Fruit fly (Drosophila melanogaster): Measurements from ENCODE around the gene CG2258.

The CG2258 gene

DNA sequence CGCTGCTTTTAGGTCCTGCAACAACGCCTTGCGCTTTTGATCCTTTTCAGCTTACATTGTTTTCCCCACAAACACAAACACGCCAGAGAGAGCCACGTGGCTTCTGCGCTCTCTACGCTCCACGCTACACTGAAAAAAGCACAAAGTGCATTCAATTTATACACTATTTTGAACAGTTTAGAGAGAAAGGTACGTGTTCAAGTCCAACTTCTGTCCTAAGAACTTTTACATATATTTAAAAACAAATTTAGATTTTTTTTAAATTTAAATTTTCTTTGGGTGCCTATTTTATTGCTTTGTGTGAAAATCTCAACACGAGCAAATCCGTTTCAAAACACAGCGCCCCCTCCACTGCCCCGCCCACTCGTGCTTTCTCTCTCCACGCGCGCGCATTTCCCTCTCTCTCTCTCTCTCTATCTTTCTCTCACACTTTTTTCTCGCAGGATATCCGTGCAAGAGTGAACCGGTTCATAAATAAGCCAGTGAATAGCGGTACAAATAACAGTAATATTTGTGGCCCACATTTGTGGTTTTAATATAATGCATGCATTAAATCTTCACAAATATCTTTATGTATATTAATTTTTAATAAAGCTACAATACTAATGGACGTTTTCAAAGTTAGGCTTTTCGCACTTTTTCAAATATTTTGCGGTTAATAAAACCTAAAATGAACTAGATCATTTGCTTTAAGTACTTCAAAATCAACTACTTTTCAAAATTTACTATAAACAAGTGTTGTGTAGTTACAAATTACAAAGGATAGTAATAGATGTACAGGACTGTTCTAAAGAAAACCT, 1.7 kb downstream of the CG2258 start (continued):
- no peak for TF ChIP-seq eve (GFP tag; optimal IDR thresholded peaks at IDR 0.05)
- TF ChIP-seq CTCF (GFP tag; optimal IDR thresholded peaks at IDR 0.05), result peak; percentile 31
- peak; percentile 76 for TF ChIP-seq Hsf (GFP tag; optimal IDR thresholded peaks at IDR 0.05)
- peak; percentile 85 for TF ChIP-seq CG8924 (tag; optimal IDR thresholded peaks at IDR 0.05)
- peak; percentile 74 for TF ChIP-seq CG6683 (GFP tag; optimal IDR thresholded peaks at IDR 0.05)
- TF ChIP-seq chinmo (GFP tag; IDR thresholded peaks at IDR 0.05; ENCODE audit: partially characterized antibody), result no peak
- TF ChIP-seq sens (GFP tag), result peak; percentile 93
- peak; percentile 50 for TF ChIP-seq trem (tag; optimal IDR thresholded peaks at IDR 0.05)
- TF ChIP-seq bab2 (GFP tag; optimal IDR thresholded peaks at IDR 0.05), result peak; percentile 58
- no peak for TF ChIP-seq Dll (GFP tag; IDR thresholded peaks at IDR 0.05; ENCODE audit: partially characterized antibody)
- peak; percentile 71 for TF ChIP-seq CG5245 (GFP tag; optimal IDR thresholded peaks at IDR 0.05)
- TF ChIP-seq Atf6 (GFP tag; IDR thresholded peaks at IDR 0.05), result peak; percentile 93
- peak; percentile 82 for TF ChIP-seq ara (GFP tag; IDR thresholded peaks at IDR 0.05)
- TF ChIP-seq ewg (GFP tag; optimal IDR thresholded peaks at IDR 0.05), result peak; percentile 95
- peak; percentile 59 for TF ChIP-seq CG3065 (GFP tag; optimal IDR thresholded peaks at IDR 0.05)
- TF ChIP-seq HmgD (GFP tag; optimal IDR thresholded peaks at IDR 0.05), result no peak
- TF ChIP-seq CG1529 (GFP tag; optimal IDR thresholded peaks at IDR 0.05), result peak; percentile 73
- TF ChIP-seq Dad (GFP tag; optimal IDR thresholded peaks at IDR 0.05), result peak; percentile 33
- peak; percentile 84 for TF ChIP-seq CG14050 (GFP tag; IDR thresholded peaks at IDR 0.05)
- peak; percentile 34 for TF ChIP-seq CG10565 (GFP tag; optimal IDR thresholded peaks at IDR 0.05)
- peak; percentile 43 for TF ChIP-seq CG1602 (GFP tag; optimal IDR thresholded peaks at IDR 0.05)
- no peak for TF ChIP-seq CG4360 (GFP tag; IDR thresholded peaks at IDR 0.05)
- TF ChIP-seq Vsx1 (GFP tag; optimal IDR thresholded peaks at IDR 0.05), result peak; percentile 62
- peak; percentile 40; the same call in 1 of the 2 replicates for TF ChIP-seq CkIIα-i1 (GFP tag; IDR thresholded peaks at IDR 0.05)
- TF ChIP-seq disco-r (GFP tag; optimal IDR thresholded peaks at IDR 0.05), result no peak
- TF ChIP-seq CG33213 (GFP tag; optimal IDR thresholded peaks at IDR 0.05), result no peak
- peak; percentile 84 for TF ChIP-seq CG2120 (GFP tag; optimal IDR thresholded peaks at IDR 0.05)
- peak; percentile 17 for TF ChIP-seq pb (GFP tag; optimal IDR thresholded peaks at IDR 0.05)
- TF ChIP-seq Fer3 (tag; optimal IDR thresholded peaks at IDR 0.05), result peak; percentile 82
- TF ChIP-seq her (GFP tag; optimal IDR thresholded peaks at IDR 0.05), result peak; percentile 26
- TF ChIP-seq Dp (GFP tag; optimal IDR thresholded peaks at IDR 0.05), result no peak
- peak; percentile 71 for TF ChIP-seq CG17568 (GFP tag; optimal IDR thresholded peaks at IDR 0.05)
- TF ChIP-seq ci (GFP tag; IDR thresholded peaks at IDR 0.05), result peak; percentile 95
- peak; percentile 91 for TF ChIP-seq Dbx (GFP tag; IDR thresholded peaks at IDR 0.05)
- no peak for TF ChIP-seq CG4282 (GFP tag; optimal IDR thresholded peaks at IDR 0.05)
- no peak for TF ChIP-seq pfk (GFP tag; optimal IDR thresholded peaks at IDR 0.05)
- peak; percentile 68 for TF ChIP-seq peb (GFP tag; IDR thresholded peaks at IDR 0.05)
- TF ChIP-seq CG9932 (GFP tag; IDR thresholded peaks at IDR 0.05), result peak; percentile 72
- no peak for TF ChIP-seq CG34224 (GFP tag; IDR thresholded peaks at IDR 0.05; ENCODE audit: partially characterized antibody)
- TF ChIP-seq pan (optimal IDR thresholded peaks at IDR 0.05), result no peak
- TF ChIP-seq pan (GFP tag; optimal IDR thresholded peaks at IDR 0.05 in 1 of 2, IDR thresholded peaks at IDR 0.05 in 1 of 2), result peak in 1 of 2 experiments; percentile 88
- peak; percentile 90 for TF ChIP-seq Xrp1 (GFP tag; IDR thresholded peaks at IDR 0.05)
- TF ChIP-seq vfl (GFP tag; optimal IDR thresholded peaks at IDR 0.05), result peak; percentile 61
- TF ChIP-seq pho (GFP tag; optimal IDR thresholded peaks at IDR 0.05), result peak; percentile 28
- peak; percentile 71 for TF ChIP-seq CG11560 (tag; IDR thresholded peaks at IDR 0.05)
- TF ChIP-seq kah (GFP tag; optimal IDR thresholded peaks at IDR 0.05), result peak; percentile 42
- peak; percentile 59 for TF ChIP-seq CG31388 (GFP tag; optimal IDR thresholded peaks at IDR 0.05)
- peak; percentile 64 for TF ChIP-seq NFAT (GFP tag; IDR thresholded peaks at IDR 0.05)
- TF ChIP-seq ase (GFP tag; IDR thresholded peaks at IDR 0.05), result peak; percentile 75
- peak; percentile 82 for TF ChIP-seq CG10366 (GFP tag; IDR thresholded peaks at IDR 0.05)
- TF ChIP-seq B-H1 (GFP tag; IDR thresholded peaks at IDR 0.05), result peak; percentile 76; the same call in 2 of the 3 replicates

All from whole organism, embryonic.